Worm (Caenorhabditis elegans) whole organism, L1 larva: Measurements from ENCODE around the gene vgln-1.

Experiments
- C04F5.9 ChIP-seq: sonication (generic microtip); optimal IDR thresholded peaks from 2 replicates; lab custom pipeline; 2016; ENCODE audit warnings: missing genetic modification characterization, missing compliant biosample characterization
- C16A3.4 ChIP-seq: fragments of 150-350 bp; optimal IDR thresholded peaks from 2 replicates; lab custom pipeline; 2014; ENCODE audit warnings: missing biosample characterization, missing genetic modification characterization
- C34B4.2 ChIP-seq: sonication (generic microtip); optimal IDR thresholded peaks from 2 replicates; lab custom pipeline; 2017; ENCODE audit warnings: mild to moderate bottlenecking, missing genetic modification characterization, missing compliant biosample characterization
- Y116A8C.19 ChIP-seq: sonication (generic microtip); optimal IDR thresholded peaks from 2 replicates; lab custom pipeline; 2016; ENCODE audit warnings: missing compliant biosample characterization, missing genetic modification characterization, borderline replicate concordance
- ama-1 ChIP-seq: fragments of 150-350 bp; optimal IDR thresholded peaks from 2 replicates; lab custom pipeline; 2014
- ceh-63 ChIP-seq: fragments of 200-800 bp; sonication (Bioruptor generic); optimal IDR thresholded peaks from 2 replicates; lab custom pipeline; 2018; ENCODE audit warnings: mild to moderate bottlenecking, missing genetic modification characterization, missing compliant biosample characterization
- ceh-90 ChIP-seq: sonication (generic microtip); optimal IDR thresholded peaks from 2 replicates; lab custom pipeline; 2016; ENCODE audit warnings: missing genetic modification characterization, missing compliant biosample characterization
- efl-1 ChIP-seq, 4 experiments: fragments of 150-350 bp; optimal IDR thresholded peaks in 3 of 4; peaks in 1 of 4; 1 replicate in 1 of 4; 2 replicates in 3 of 4; lab custom pipeline; 2014; ENCODE audit warnings: missing biosample characterization in 2 of 4, missing genetic modification characterization in 2 of 4, missing genetic modification reagents in 2 of 4
- egl-13 ChIP-seq: sonication (generic microtip); optimal IDR thresholded peaks from 2 replicates; lab custom pipeline; 2016; ENCODE audit warnings: missing genotype, missing genetic modification reagents, missing genetic modification characterization, missing compliant biosample characterization
- elt-2 ChIP-seq: sonication (generic microtip); optimal IDR thresholded peaks from 2 replicates; lab custom pipeline; 2016; ENCODE audit warnings: missing genetic modification characterization, mild to moderate bottlenecking, inconsistent platforms, missing compliant biosample characterization, missing genetic modification reagents
- ets-5 ChIP-seq: fragments of 200-800 bp; sonication (Bioruptor generic); IDR thresholded peaks from 2 replicates; pipeline ENCODE4 v1.3.6; 2022; ENCODE audit warnings: missing genetic modification characterization, missing compliant biosample characterization
- fkh-10 ChIP-seq: sonication (generic microtip); optimal IDR thresholded peaks from 2 replicates; lab custom pipeline; 2017; ENCODE audit warnings: missing biosample characterization, missing genetic modification reagents, missing genetic modification characterization
- fos-1 ChIP-seq: fragments of 150-350 bp; optimal IDR thresholded peaks from 2 replicates; lab custom pipeline; 2014; ENCODE audit warnings: missing biosample characterization, missing genetic modification characterization
- grh-1 ChIP-seq: fragments of 200-800 bp; sonication (Bioruptor generic); IDR thresholded peaks from 2 replicates; pipeline ENCODE4 v1.3.6; 2022; ENCODE audit warnings: missing genetic modification reagents, missing genetic modification characterization, missing compliant biosample characterization
- hlh-17 ChIP-seq: fragments of 200-800 bp; sonication (Bioruptor generic); optimal IDR thresholded peaks from 2 replicates; lab custom pipeline; 2018; ENCODE audit warnings: missing genetic modification characterization, mild to moderate bottlenecking, missing compliant biosample characterization, moderate library complexity, borderline replicate concordance
- hlh-4 ChIP-seq: sonication (generic microtip); optimal IDR thresholded peaks from 2 replicates; lab custom pipeline; 2016; ENCODE audit warnings: mild to moderate bottlenecking, missing genetic modification characterization, missing compliant biosample characterization
- hpl-2 ChIP-seq: fragments of 150-350 bp; optimal IDR thresholded peaks from 2 replicates; lab custom pipeline; 2014; ENCODE audit warnings: missing biosample characterization, missing genetic modification reagents, missing genetic modification characterization
- irx-1 ChIP-seq: sonication (generic microtip); optimal IDR thresholded peaks from 2 replicates; lab custom pipeline; 2016; ENCODE audit warnings: missing genetic modification characterization, missing compliant biosample characterization
- lin-13 ChIP-seq: fragments of 150-350 bp; optimal IDR thresholded peaks from 2 replicates; lab custom pipeline; 2014; ENCODE audit warnings: missing biosample characterization, missing genetic modification reagents, missing genetic modification characterization
- lin-35 ChIP-seq, 2 experiments: fragments of 150-350 bp; optimal IDR thresholded peaks; 2 replicates each; lab custom pipeline; 2014; ENCODE audit warnings: missing biosample characterization in 2 of 2, missing genetic modification characterization in 2 of 2, missing genetic modification reagents in 2 of 2
- lir-3 ChIP-seq: sonication (generic microtip); optimal IDR thresholded peaks from 2 replicates; lab custom pipeline; 2016; ENCODE audit warnings: mild to moderate bottlenecking, missing genetic modification characterization, moderate library complexity, missing compliant biosample characterization; ENCODE audit not compliant: poor library complexity
- lsy-2 ChIP-seq, 2 experiments: fragments of 150-350 bp; optimal IDR thresholded peaks; 2 replicates each; lab custom pipeline; 2014; ENCODE audit warnings: missing biosample characterization in 2 of 2, missing genetic modification characterization in 2 of 2
- mab-9 ChIP-seq: fragments of 200-800 bp; sonication (Bioruptor generic); IDR thresholded peaks from 2 replicates; pipeline ENCODE4 v1.3.6; 2022; ENCODE audit warnings: missing genetic modification reagents, missing genetic modification characterization, missing compliant biosample characterization
- mef-2 ChIP-seq: fragments of 150-350 bp; optimal IDR thresholded peaks from 2 replicates; lab custom pipeline; 2014; ENCODE audit warnings: missing biosample characterization, missing genetic modification characterization
- nhr-19 ChIP-seq: fragments of 200-800 bp; sonication (Bioruptor generic); conservative IDR thresholded peaks from 2 replicates; pipeline ENCODE4 v1.3.6; 2022; ENCODE audit warnings: missing genetic modification characterization, missing compliant biosample characterization
- nhr-237 ChIP-seq: fragments of 150-350 bp; optimal IDR thresholded peaks from 2 replicates; lab custom pipeline; 2014; ENCODE audit warnings: missing biosample characterization, missing genetic modification characterization
- nhr-71 ChIP-seq: sonication (generic microtip); optimal IDR thresholded peaks from 2 replicates; lab custom pipeline; 2016; ENCODE audit warnings: mild to moderate bottlenecking, missing genetic modification characterization, moderate library complexity, missing compliant biosample characterization
- nhr-85 ChIP-seq: sonication (generic microtip); peaks from one replicate; lab custom pipeline; 2016; ENCODE audit warnings: missing genetic modification characterization, inconsistent platforms, missing compliant biosample characterization
- pax-3 ChIP-seq: fragments of 200-800 bp; sonication (Bioruptor generic); optimal IDR thresholded peaks from 2 replicates; lab custom pipeline; 2018; ENCODE audit warnings: mild to moderate bottlenecking, missing genetic modification characterization, moderate library complexity, missing compliant biosample characterization
- rnt-1 ChIP-seq: sonication (generic microtip); optimal IDR thresholded peaks from 2 replicates; lab custom pipeline; 2016; ENCODE audit warnings: mild to moderate bottlenecking, missing genetic modification characterization, moderate library complexity, missing compliant biosample characterization
- sox-4 ChIP-seq: sonication (generic microtip); optimal IDR thresholded peaks from 2 replicates; lab custom pipeline; 2016; ENCODE audit warnings: missing genetic modification characterization, missing compliant biosample characterization
- sptf-1 ChIP-seq: fragments of 150-350 bp; optimal IDR thresholded peaks from 2 replicates; lab custom pipeline; 2014; ENCODE audit warnings: missing biosample characterization, missing genetic modification characterization
- swsn-7 ChIP-seq: sonication (generic microtip); optimal IDR thresholded peaks from 2 replicates; lab custom pipeline; 2016; ENCODE audit warnings: missing genetic modification characterization, missing compliant biosample characterization
- unc-130 ChIP-seq: fragments of 150-350 bp; optimal IDR thresholded peaks from 2 replicates; lab custom pipeline; 2017; ENCODE audit warnings: missing biosample characterization, missing genetic modification characterization, inconsistent platforms
- unc-86 ChIP-seq: sonication (generic microtip); optimal IDR thresholded peaks from 2 replicates; lab custom pipeline; 2016; ENCODE audit warnings: missing genetic modification characterization, missing compliant biosample characterization
- vab-15 ChIP-seq: sonication (generic microtip); optimal IDR thresholded peaks from 2 replicates; lab custom pipeline; 2017; ENCODE audit warnings: missing genotype, mild to moderate bottlenecking, missing genetic modification characterization, missing compliant biosample characterization
- zip-4 ChIP-seq: fragments of 200-800 bp; sonication (Bioruptor generic); optimal IDR thresholded peaks from 2 replicates; lab custom pipeline; 2018; ENCODE audit warnings: mild to moderate bottlenecking, missing genetic modification characterization, moderate library complexity, missing compliant biosample characterization

The vgln-1 gene

ce11 chrII:9937611-9938010 lies 46.7 kb upstream of the vgln-1 start (continued):
- peak; percentile 59 for TF ChIP-seq swsn-7
- peak; percentile 20 for TF ChIP-seq C04F5.9
- no peak for TF ChIP-seq ceh-90 (tag; lab: Kevin White, UChicago)
- TF ChIP-seq zip-4, result no peak
- peak; percentile 34 for TF ChIP-seq irx-1
- no peak for TF ChIP-seq unc-86 (tag; lab: Kevin White, UChicago)
- peak; percentile 60 for TF ChIP-seq unc-130
- no peak for TF ChIP-seq sptf-1 (tag; lab: Kevin White, UChicago)
- no peak for TF ChIP-seq egl-13 (tag; lab: Kevin White, UChicago)
- 0 out of 2 replicates have a peak, but pooled peaks have one; percentile 8 for TF ChIP-seq grh-1 (GFP tag; lab: Robert Waterston, UW)
- TF ChIP-seq C16A3.4 (tag; lab: Kevin White, UChicago), result peak; percentile 86
- peak; percentile 83 for TF ChIP-seq lin-13
- no peak for TF ChIP-seq fkh-10
- no peak for TF ChIP-seq pax-3 (tag; lab: Kevin White, UChicago)
- no peak for TF ChIP-seq Y116A8C.19 (tag; lab: Kevin White, UChicago)
- TF ChIP-seq nhr-237, result peak; percentile 19
- TF ChIP-seq elt-2 (tag; lab: Kevin White, UChicago), result peak; percentile 54

DNA sequence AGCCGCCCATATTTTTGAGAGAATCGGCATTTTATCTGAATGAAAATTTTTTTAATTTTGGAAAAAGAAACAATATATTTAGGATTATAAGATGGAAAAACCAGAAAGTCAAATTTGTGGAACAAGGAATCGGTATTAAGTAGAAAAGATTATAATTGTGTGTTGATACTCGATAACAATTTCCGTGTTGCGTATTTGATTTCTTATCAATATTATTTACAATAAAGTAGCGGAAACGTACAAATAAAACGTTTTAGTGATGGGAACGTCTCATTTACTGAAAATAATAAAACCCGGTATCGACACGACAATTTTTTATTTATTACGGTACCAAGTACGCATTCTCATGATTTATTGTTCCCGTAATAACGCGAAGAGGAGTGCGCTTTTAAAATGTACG lies 46.0 kb upstream of the vgln-1 start, which contains the start of gene C05C10.3:
TSS of gene C05C10.3 (minus strand) at position 35 of the 400 bp plus-strand sequence.
- TF ChIP-seq efl-1 (optimal IDR thresholded peaks at IDR 0.05; lab: Kevin White, UChicago) (no peak), efl-1 (GFP tag; optimal IDR thresholded peaks at IDR 0.05 in 1 of 2; lab: Kevin White, UChicago) (peak in 1 of 2 experiments; percentile 16), vab-15 (tag; lab: Kevin White, UChicago) (no peak), ets-5 (GFP tag; lab: Robert Waterston, UW) (no peak)

DNA sequence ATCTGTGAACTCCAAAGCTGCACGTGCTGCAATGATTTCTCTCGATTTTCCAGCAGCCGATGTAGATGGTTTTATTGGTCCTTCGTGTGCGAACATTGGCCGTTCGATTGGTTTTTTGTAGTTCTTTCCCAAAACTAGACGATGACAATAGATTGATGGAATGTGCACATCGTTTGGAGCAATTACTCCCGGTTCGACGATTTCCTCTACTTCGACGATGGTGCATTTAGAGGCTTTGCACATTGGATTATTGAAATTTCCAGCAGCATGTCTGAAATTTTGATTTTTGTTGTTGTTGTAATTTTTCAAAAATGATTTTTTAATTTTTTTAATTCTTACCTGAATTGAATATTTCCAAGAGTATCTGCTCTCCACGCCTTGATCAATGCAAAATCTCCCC lies 44.8 kb upstream of the vgln-1 start:
- TF ChIP-seq nhr-237 (no peak), fos-1 (no peak), ceh-63 (GFP tag; lab: Kevin White, UChicago) (no peak), mab-9 (GFP tag; lab: Robert Waterston, UW) (no peak), nhr-85 (tag; lab: Kevin White, UChicago) (peak; percentile 62), vab-15 (tag; lab: Kevin White, UChicago) (no peak), hlh-4 (tag; lab: Kevin White, UChicago) (no peak)

ce11 chrII:9935044-9935599 lies 44.2 kb upstream of the vgln-1 start:
- no peak for TF ChIP-seq efl-1 (optimal IDR thresholded peaks at IDR 0.05; lab: Kevin White, UChicago)
- peak in 1 of 2 experiments; percentile 57 for TF ChIP-seq efl-1 (GFP tag; optimal IDR thresholded peaks at IDR 0.05 in 1 of 2; lab: Kevin White, UChicago)
- peak in 1 of 2 experiments; percentile 14 for TF ChIP-seq lsy-2 (tag; optimal IDR thresholded peaks at IDR 0.05; lab: Kevin White, UChicago)
- TF ChIP-seq nhr-19 (GFP tag; lab: Robert Waterston, UW), result peak; percentile 19; the same call in 1 of the 2 replicates
- peak; percentile 0 for TF ChIP-seq rnt-1
- TF ChIP-seq elt-2 (tag; lab: Kevin White, UChicago), result peak; percentile 63
- TF ChIP-seq nhr-71 (tag; lab: Kevin White, UChicago), result peak; percentile 70
- no peak for TF ChIP-seq C34B4.2
- TF ChIP-seq zip-4, result no peak
- no peak for TF ChIP-seq hpl-2 (GFP tag; lab: Kevin White, UChicago)
- peak; percentile 54 for TF ChIP-seq ama-1 (lab: Kevin White, UChicago)
- TF ChIP-seq nhr-85 (tag; lab: Kevin White, UChicago), result peak; percentile 37
- peak in 1 of 2 experiments; percentile 11 for TF ChIP-seq lin-35 (GFP tag; optimal IDR thresholded peaks at IDR 0.05; lab: Kevin White, UChicago)

- TF ChIP-seq mef-2 (tag; lab: Kevin White, UChicago) (no peak), ets-5 (GFP tag; lab: Robert Waterston, UW) (no peak), hlh-17 (peak; percentile 28), lir-3 (tag; lab: Kevin White, UChicago) (no peak), sox-4 (tag; lab: Kevin White, UChicago) (no peak)
Measured at ce11 chrII:9934570-9934969, 43.7 kb upstream of the vgln-1 start.
